Worm (Caenorhabditis elegans) whole organism, L4/young adult: ENCODE data around the gene efn-2.

Source experiments
- W03F9.2 ChIP-seq: fragments of 150-350 bp; optimal IDR thresholded peaks from 2 replicates; lab custom pipeline; 2014; ENCODE audit warnings: missing biosample characterization, missing genetic modification characterization
- dao-5 ChIP-seq: sonication (generic microtip); optimal IDR thresholded peaks from 2 replicates; lab custom pipeline; 2016; ENCODE audit warnings: missing genotype, missing genetic modification characterization, moderate library complexity, missing compliant biosample characterization
- him-1 ChIP-seq: sonication (generic microtip); optimal IDR thresholded peaks from 2 replicates; lab custom pipeline; 2016; ENCODE audit warnings: missing genotype, missing genetic modification reagents, missing genetic modification characterization, missing compliant biosample characterization

DNA sequence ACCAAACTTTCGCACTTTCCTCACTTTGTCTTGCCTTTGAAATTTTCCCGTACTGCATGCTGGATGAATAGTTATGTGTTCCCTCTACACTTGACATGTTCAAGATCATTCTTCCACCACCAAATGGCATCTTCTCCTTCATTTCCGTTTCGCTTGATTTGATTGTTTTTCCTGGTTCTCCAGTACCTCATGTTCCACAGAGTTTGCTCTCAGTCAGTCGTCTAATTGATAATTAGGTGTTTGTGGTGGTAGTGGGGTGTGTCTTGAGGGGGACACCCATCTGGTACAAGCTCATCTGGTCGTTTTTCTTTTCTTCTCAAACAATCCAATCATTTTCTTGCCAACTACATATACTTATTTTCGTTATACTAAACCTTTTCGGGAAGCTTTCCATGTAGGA, 5.1 kb upstream of the efn-2 start:
- no peak for TF ChIP-seq W03F9.2 (tag; lab: Kevin White, UChicago)
- no peak for TF ChIP-seq him-1
- TF ChIP-seq dao-5 (tag; lab: Kevin White, UChicago): no peak
